Fruit fly (Drosophila melanogaster): Measurements from ENCODE around the gene Cp7Fc.

Gene Cp7Fc

dm6 chrX:8520517-8520916, 43.6 kb downstream of the Cp7Fc start:
- no peak for TF ChIP-seq CG15011 (GFP tag; optimal IDR thresholded peaks at IDR 0.05)
- no peak for TF ChIP-seq Blimp-1 (GFP tag; optimal IDR thresholded peaks at IDR 0.05)
- TF ChIP-seq CG10543 (GFP tag; optimal IDR thresholded peaks at IDR 0.05) = peak; percentile 14
- TF ChIP-seq abd-A (tag; optimal IDR thresholded peaks at IDR 0.05) = peak; percentile 3
- TF ChIP-seq CG13894 (tag; optimal IDR thresholded peaks at IDR 0.05) = peak; percentile 51
- peak; percentile 61 for TF ChIP-seq sens (GFP tag)
- peak; percentile 34 for TF ChIP-seq cg (GFP tag; optimal IDR thresholded peaks at IDR 0.05)
- TF ChIP-seq CG12769 (tag; optimal IDR thresholded peaks at IDR 0.05) = peak; percentile 35
- TF ChIP-seq tna (GFP tag; IDR thresholded peaks at IDR 0.05; ENCODE audit: partially characterized antibody) = no peak
- TF ChIP-seq H2.0 (GFP tag; IDR thresholded peaks at IDR 0.05) = no peak
- TF ChIP-seq nau (GFP tag; optimal IDR thresholded peaks at IDR 0.05) = peak; percentile 4
- no peak for TF ChIP-seq CG12299 (tag; optimal IDR thresholded peaks at IDR 0.05)
- TF ChIP-seq Pdp1 (GFP tag; optimal IDR thresholded peaks at IDR 0.05) = peak in 1 of 2 experiments; percentile 83
- TF ChIP-seq Drgx (GFP tag; IDR thresholded peaks at IDR 0.05) = no peak
- peak; percentile 45 for TF ChIP-seq sd (tag; optimal IDR thresholded peaks at IDR 0.05)
- TF ChIP-seq crp (GFP tag; optimal IDR thresholded peaks at IDR 0.05) = peak in 1 of 2 experiments; percentile 3
- TF ChIP-seq grn (GFP tag; optimal IDR thresholded peaks at IDR 0.05) = peak; percentile 27
- TF ChIP-seq chm (GFP tag; IDR thresholded peaks at IDR 0.05) = 0 out of 2 replicates have a peak, but pooled peaks have one; percentile 32
- peak; percentile 31 for TF ChIP-seq Med (GFP tag)
- TF ChIP-seq CG30403 (GFP tag; optimal IDR thresholded peaks at IDR 0.05) = no peak
- no peak for TF ChIP-seq gfzf (GFP tag; optimal IDR thresholded peaks at IDR 0.05)

- TF ChIP-seq BtbVII (GFP tag; optimal IDR thresholded peaks at IDR 0.05) (no peak), lab (GFP tag; optimal IDR thresholded peaks at IDR 0.05) (no peak), gem (tag; optimal IDR thresholded peaks at IDR 0.05) (peak; percentile 5), row (GFP tag; IDR thresholded peaks at IDR 0.05) (0 out of 3 replicates have a peak, but pooled peaks have one; percentile 17), CG7839 (tag; optimal IDR thresholded peaks at IDR 0.05) (no peak), Drgx (GFP tag; IDR thresholded peaks at IDR 0.05) (peak; percentile 55)
Measured at dm6 chrX:8521492-8521891, 44.6 kb downstream of the Cp7Fc start.

- TF ChIP-seq sqz (GFP tag; optimal IDR thresholded peaks at IDR 0.05) (peak; percentile 79), Elba2 (GFP tag; optimal IDR thresholded peaks at IDR 0.05) (no peak), z (GFP tag; IDR thresholded peaks at IDR 0.05) (peak; percentile 58; the same call in 1 of the 3 replicates), CG14014 (GFP tag; IDR thresholded peaks at IDR 0.05) (no peak), gro (GFP tag; optimal IDR thresholded peaks at IDR 0.05) (no peak)
Measured at dm6 chrX:8522504-8522903, 45.6 kb downstream of the Cp7Fc start.

dm6 chrX:8523572-8524155, 46.7 kb downstream of the Cp7Fc start:
- TF ChIP-seq sqz (GFP tag; optimal IDR thresholded peaks at IDR 0.05) (peak; percentile 19), CG6791 (GFP tag; IDR thresholded peaks at IDR 0.05; ENCODE audit: partially characterized antibody) (0 out of 3 replicates have a peak, but pooled peaks have one; percentile 15), disco-r (GFP tag; optimal IDR thresholded peaks at IDR 0.05) (no peak), pros (GFP tag; optimal IDR thresholded peaks at IDR 0.05) (peak; percentile 61), CG8281 (tag; optimal IDR thresholded peaks at IDR 0.05) (peak; percentile 95), cato (GFP tag; optimal IDR thresholded peaks at IDR 0.05; ENCODE audit: borderline replicate concordance) (no peak), Optix (GFP tag; IDR thresholded peaks at IDR 0.05) (no peak), CG15514 (GFP tag; optimal IDR thresholded peaks at IDR 0.05) (no peak), Hr3 (GFP tag; optimal IDR thresholded peaks at IDR 0.05) (no peak), Chrac-16 (GFP tag; optimal IDR thresholded peaks at IDR 0.05) (no peak), vvl (GFP tag; IDR thresholded peaks at IDR 0.05) (no peak), Hey (tag; optimal IDR thresholded peaks at IDR 0.05) (peak; percentile 60), dmrt11E (tag; optimal IDR thresholded peaks at IDR 0.05) (no peak), E2f2 (GFP tag; IDR thresholded peaks at IDR 0.05) (no peak), nerfin-1 (tag; optimal IDR thresholded peaks at IDR 0.05) (peak; percentile 88), sens (GFP tag) (peak; percentile 67), GATAe (GFP tag; conservative IDR thresholded peaks at IDR 0.05) (no peak)
